Worm (Caenorhabditis elegans): Measurements from ENCODE around the gene K03H1.13.

K03H1.13 gene

DNA sequence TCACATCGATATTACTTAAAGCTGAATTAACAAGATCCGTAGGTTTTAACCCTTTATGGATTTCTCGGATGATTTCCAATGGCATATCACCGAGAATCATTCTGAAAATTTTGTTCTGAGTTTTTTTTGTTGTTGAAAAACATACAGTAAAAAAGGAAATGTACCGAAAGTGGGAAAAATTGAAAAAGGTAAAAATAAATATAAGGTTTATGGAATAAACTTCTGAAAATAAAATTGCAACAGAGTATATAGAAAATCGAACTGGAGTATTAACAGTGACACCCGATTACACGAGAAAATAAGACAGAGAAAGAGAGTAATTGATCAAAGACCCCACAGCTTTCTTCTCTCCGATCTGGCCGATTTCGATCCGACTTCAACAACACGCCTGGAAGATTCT, 1.7 kb upstream of the K03H1.13 start, which contains the start of gene K03H1.11:
Gene K03H1.11, minus strand, starts transcription at position 101 of the 400 bp plus-strand sequence.
- TF ChIP-seq klf-2 (GFP tag; conservative IDR thresholded peaks at IDR 0.05) (no peak), ztf-23 (GFP tag; IDR thresholded peaks at IDR 0.05) (no peak), med-1 (GFP tag; optimal IDR thresholded peaks at IDR 0.05; ENCODE audit: insufficient read depth) (no peak), flt-1 (GFP tag; IDR thresholded peaks at IDR 0.05) (no peak)

DNA sequence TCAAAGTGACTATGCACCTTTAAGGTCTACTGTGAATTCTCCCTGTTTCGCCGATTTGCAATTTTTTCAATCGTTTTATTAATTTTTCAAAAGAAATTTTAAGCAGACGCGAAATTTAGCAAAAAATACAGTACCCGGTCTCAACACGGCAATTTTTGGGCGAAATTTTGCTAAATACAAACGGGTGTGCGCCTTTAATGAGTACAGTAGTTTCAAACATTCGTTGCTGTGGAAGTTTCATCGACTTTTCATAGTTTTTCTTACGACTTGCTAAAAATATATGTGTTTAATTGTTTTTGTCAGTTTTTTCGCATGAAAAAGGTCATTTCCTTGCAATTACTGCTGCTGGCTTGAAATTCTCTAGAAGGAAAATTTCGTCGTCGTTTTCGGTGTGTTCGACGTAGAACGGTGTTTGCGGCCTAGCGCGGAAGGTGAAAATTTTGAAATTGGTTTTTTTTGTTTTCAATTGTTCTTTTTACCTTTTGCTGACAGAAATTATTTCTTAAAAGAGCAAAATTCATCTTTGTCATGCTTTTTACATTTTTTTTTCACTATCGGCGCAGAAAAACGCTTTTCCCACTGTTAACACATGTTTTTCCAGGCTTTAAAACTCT, 3.2 kb downstream of the K03H1.13 start, which contains the start of gene K03H1.7:
Gene K03H1.7, plus strand, starts transcription at position 600 of the 614 bp plus-strand sequence.
- TF ChIP-seq ztf-23 (GFP tag; IDR thresholded peaks at IDR 0.05) (no peak), klf-2 (GFP tag; conservative IDR thresholded peaks at IDR 0.05) (no peak), cog-1 (tag; optimal IDR thresholded peaks at IDR 0.05) (no peak), ztf-29 (GFP tag; IDR thresholded peaks at IDR 0.05) (no peak), T22C8.4 (GFP tag; IDR thresholded peaks at IDR 0.05) (no peak), tab-1 (GFP tag; IDR thresholded peaks at IDR 0.05) (no peak), ref-1 (GFP tag; conservative IDR thresholded peaks at IDR 0.05) (no peak), med-1 (GFP tag; optimal IDR thresholded peaks at IDR 0.05; ENCODE audit: insufficient read depth) (no peak), flt-1 (GFP tag; IDR thresholded peaks at IDR 0.05) (no peak)

DNA sequence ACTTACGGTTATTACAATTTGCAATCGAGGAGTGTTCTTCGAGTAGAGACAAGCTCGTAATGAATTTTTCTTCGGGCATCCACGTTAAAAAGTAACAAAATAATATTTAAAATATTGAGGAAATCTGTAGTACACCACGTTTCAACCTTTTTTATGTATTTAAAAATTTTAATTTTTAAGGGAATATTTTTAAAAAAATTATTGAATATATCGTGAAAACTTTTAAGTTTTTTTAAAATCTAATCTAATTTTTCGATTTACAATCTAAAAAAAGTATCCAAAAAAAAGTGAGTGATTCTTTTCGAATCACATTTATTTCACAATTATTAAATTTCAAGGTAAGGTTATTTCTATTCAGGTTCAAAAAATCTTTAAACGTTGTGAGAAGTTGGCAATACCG, 5.4 kb downstream of the K03H1.13 start, which contains the start of gene gln-2:
Gene gln-2, minus strand, starts transcription at position 101 of the 400 bp plus-strand sequence.
- TF ChIP-seq tab-1 (GFP tag; IDR thresholded peaks at IDR 0.05) (no peak), T22C8.4 (GFP tag; IDR thresholded peaks at IDR 0.05) (no peak), cog-1 (tag; optimal IDR thresholded peaks at IDR 0.05) (no peak), ref-1 (GFP tag; conservative IDR thresholded peaks at IDR 0.05) (no peak), ztf-29 (GFP tag; IDR thresholded peaks at IDR 0.05) (no peak), flt-1 (GFP tag; IDR thresholded peaks at IDR 0.05) (no peak), ztf-23 (GFP tag; IDR thresholded peaks at IDR 0.05) (no peak), klf-2 (GFP tag; conservative IDR thresholded peaks at IDR 0.05) (no peak), med-1 (GFP tag; optimal IDR thresholded peaks at IDR 0.05; ENCODE audit: insufficient read depth) (no peak)

DNA sequence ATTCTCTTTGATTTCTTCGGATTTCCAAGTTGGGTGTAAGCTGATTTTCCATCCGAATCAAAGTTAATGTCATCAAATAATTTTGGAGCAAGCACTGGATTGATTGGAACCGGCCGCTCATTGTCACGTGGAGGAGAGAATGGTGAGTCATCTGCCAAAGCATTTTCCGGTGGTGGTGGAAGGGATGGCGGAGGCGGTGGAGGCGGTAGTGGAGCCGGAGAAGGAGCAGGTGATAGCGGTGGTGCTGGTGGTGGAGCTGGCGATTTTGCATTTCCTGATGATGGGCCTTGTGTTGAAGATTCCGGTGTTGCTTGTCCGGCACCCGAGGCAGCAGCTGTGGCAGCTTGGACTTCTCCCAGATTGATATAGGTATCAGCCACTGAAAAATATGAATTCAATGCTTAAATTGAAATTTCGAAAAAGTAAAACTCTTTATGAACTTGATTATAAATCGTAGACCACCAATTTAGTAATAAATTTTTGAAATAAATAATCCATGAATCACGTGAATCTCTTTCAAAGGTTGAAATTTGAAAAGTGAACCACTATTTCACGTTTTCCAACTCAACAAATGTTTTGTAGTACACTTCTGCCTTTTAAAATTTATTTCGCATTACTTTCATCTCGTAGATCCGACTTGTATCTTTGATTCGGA, 9.0 kb downstream of the K03H1.13 start, which contains the start of the genes K03H1.9 and K03H1.12:
Gene K03H1.9, minus strand, starts transcription at position 471 of the 655 bp plus-strand sequence.
Gene K03H1.12, plus strand, starts transcription at position 605 of the 655 bp plus-strand sequence.
- TF ChIP-seq ztf-23 (GFP tag; IDR thresholded peaks at IDR 0.05) (no peak), cog-1 (tag; optimal IDR thresholded peaks at IDR 0.05) (no peak), flt-1 (GFP tag; IDR thresholded peaks at IDR 0.05) (no peak), ztf-29 (GFP tag; IDR thresholded peaks at IDR 0.05) (no peak), ref-1 (GFP tag; conservative IDR thresholded peaks at IDR 0.05) (no peak), klf-2 (GFP tag; conservative IDR thresholded peaks at IDR 0.05) (no peak), med-1 (GFP tag; optimal IDR thresholded peaks at IDR 0.05; ENCODE audit: insufficient read depth) (no peak), T22C8.4 (GFP tag; IDR thresholded peaks at IDR 0.05) (no peak)

DNA sequence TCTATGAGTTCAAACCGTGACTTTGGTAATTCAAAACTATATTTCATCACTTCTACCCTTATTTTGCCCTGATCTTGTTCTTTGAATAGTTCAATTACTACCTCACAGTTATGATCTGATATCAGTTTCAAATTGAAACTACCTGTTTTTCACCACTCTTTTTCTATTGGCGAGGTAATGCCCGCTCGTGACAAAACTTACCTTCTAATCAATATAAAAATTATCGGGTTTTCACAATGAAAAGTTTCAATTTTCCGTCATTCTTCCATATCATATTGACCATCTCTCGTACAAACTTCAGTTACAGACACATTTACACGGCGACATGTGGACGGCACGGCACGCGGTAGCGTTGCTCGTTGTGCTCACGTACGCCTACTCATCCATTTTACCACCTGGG, 18.1 kb downstream of the K03H1.13 start, which contains the start of gene dec-7:
Gene dec-7, plus strand, starts transcription at position 308 of the 400 bp plus-strand sequence.
- no peak for TF ChIP-seq T22C8.4 (GFP tag; IDR thresholded peaks at IDR 0.05)
- TF ChIP-seq cog-1 (tag; optimal IDR thresholded peaks at IDR 0.05), result no peak
- no peak for TF ChIP-seq ref-1 (GFP tag; conservative IDR thresholded peaks at IDR 0.05)

DNA sequence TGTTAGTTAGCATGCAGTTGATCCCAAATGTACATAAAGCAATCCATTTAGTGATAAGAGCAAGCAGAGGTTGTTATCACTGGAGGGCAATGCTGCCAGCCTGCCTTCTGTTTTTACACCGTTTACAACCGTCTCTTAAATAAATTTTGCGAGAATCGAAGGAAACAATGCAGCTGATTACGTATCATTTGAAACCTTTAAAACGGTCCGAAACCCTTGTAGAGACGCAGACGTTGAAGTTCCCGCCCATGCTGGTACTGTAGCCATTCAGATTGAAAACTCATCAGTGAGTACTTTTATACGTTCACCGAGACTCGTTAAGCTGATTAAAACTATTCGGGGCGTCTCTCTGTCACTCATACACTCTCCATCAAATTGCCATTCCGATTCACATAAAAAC, 19.7 kb downstream of the K03H1.13 start:
- TF ChIP-seq ref-1 (GFP tag; conservative IDR thresholded peaks at IDR 0.05) (no peak), tab-1 (GFP tag; IDR thresholded peaks at IDR 0.05) (no peak), ztf-29 (GFP tag; IDR thresholded peaks at IDR 0.05) (no peak)

DNA sequence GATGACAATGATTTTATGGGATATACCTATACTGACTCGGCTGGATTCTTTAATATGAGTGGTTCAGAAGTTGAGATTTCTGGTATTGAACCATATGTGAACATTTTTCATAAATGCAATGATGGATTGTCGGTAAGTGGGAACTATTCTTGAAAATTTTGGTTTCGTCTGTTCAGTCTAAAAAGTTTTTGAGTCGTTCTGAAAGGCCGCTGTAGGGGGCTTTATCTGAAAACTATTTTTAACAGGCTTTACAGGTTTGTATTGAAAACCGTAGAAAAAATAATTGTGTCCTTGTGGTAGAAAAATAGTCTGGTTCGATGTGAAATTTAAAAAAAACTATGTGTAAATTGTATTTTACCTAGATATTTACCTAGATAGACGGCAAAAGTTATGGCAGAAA, 20.6 kb downstream of the K03H1.13 start:
- TF ChIP-seq klf-2 (GFP tag; conservative IDR thresholded peaks at IDR 0.05), result no peak
- TF ChIP-seq ztf-23 (GFP tag; IDR thresholded peaks at IDR 0.05), result no peak
- no peak for TF ChIP-seq cog-1 (tag; optimal IDR thresholded peaks at IDR 0.05)
- no peak for TF ChIP-seq T22C8.4 (GFP tag; IDR thresholded peaks at IDR 0.05)
- TF ChIP-seq med-1 (GFP tag; optimal IDR thresholded peaks at IDR 0.05; ENCODE audit: insufficient read depth), result no peak
- TF ChIP-seq tab-1 (GFP tag; IDR thresholded peaks at IDR 0.05), result no peak
- no peak for TF ChIP-seq ztf-29 (GFP tag; IDR thresholded peaks at IDR 0.05)
- TF ChIP-seq flt-1 (GFP tag; IDR thresholded peaks at IDR 0.05), result no peak
- TF ChIP-seq ref-1 (GFP tag; conservative IDR thresholded peaks at IDR 0.05), result no peak

DNA sequence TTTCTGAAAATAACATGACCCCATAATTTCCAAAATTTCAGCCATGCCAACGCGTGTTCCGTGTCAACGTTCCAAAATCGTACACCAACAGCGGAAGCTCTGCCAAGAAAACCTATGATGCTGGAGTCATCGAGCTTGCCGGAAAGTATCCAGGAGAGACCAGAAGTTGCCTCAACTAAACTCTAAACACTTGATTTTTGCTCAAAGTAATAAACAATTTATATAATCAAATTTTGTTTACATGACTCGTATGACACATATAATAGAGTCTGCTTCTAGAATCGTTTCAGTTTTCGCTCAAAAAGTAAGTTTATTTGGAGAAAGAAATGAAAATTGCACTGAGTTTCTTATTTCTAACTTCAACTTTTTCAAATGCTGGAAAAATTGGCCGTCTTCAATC, 21.4 kb downstream of the K03H1.13 start, which contains the start of gene ttr-1:
Gene ttr-1, plus strand, starts transcription at position 301 of the 400 bp plus-strand sequence.
- no peak for TF ChIP-seq med-1 (GFP tag; optimal IDR thresholded peaks at IDR 0.05; ENCODE audit: insufficient read depth)
- no peak for TF ChIP-seq klf-2 (GFP tag; conservative IDR thresholded peaks at IDR 0.05)
- no peak for TF ChIP-seq tab-1 (GFP tag; IDR thresholded peaks at IDR 0.05)

DNA sequence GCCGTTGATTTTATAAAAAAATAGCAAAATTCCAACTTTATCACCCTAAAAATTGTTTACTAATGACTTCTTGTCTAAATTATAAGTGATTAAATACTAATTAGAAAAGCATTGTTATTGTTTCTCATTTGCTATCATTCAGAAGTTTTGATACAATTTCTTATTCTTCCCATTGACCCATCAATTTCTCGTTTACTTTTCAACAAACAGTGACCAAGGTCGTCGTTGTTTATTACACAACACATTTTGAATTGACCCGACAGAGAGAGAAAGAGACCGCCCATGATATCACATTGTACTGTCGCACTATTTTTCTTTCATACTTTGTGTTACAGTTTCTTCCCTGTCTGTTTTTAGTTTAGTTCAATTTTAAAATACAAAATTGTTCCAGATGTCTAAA, 22.8 kb downstream of the K03H1.13 start, which contains the start of gene ttr-2:
Gene ttr-2, plus strand, starts transcription at position 392 of the 400 bp plus-strand sequence.
- TF ChIP-seq ztf-29 (GFP tag; IDR thresholded peaks at IDR 0.05), result no peak

DNA sequence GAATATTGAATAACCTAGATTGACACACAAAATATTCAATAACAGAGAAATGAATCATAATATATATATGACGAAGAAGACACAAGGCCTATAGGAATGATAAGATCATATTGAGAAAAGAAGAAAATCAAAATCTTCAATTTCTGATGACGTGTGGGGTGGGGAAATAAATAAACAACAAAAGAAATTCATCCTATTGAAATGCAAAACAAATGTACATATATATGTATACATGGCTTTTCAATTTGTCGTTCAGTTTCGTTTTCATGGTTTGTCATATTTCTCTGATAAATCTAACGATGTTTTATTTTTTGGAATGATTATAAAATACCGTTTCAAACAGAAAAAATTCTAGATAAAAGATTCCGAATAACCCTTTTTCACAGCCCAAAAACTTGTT, 23.5 kb downstream of the K03H1.13 start, which contains the start of gene ttr-3:
Gene ttr-3, minus strand, starts transcription at position 101 of the 400 bp plus-strand sequence.
- TF ChIP-seq flt-1 (GFP tag; IDR thresholded peaks at IDR 0.05), result no peak
- no peak for TF ChIP-seq ztf-23 (GFP tag; IDR thresholded peaks at IDR 0.05)
- no peak for TF ChIP-seq tab-1 (GFP tag; IDR thresholded peaks at IDR 0.05)
- TF ChIP-seq cog-1 (tag; optimal IDR thresholded peaks at IDR 0.05), result no peak
- TF ChIP-seq ref-1 (GFP tag; conservative IDR thresholded peaks at IDR 0.05), result no peak
- no peak for TF ChIP-seq T22C8.4 (GFP tag; IDR thresholded peaks at IDR 0.05)
- no peak for TF ChIP-seq klf-2 (GFP tag; conservative IDR thresholded peaks at IDR 0.05)
- TF ChIP-seq ztf-29 (GFP tag; IDR thresholded peaks at IDR 0.05), result no peak
- no peak for TF ChIP-seq med-1 (GFP tag; optimal IDR thresholded peaks at IDR 0.05; ENCODE audit: insufficient read depth)

All from whole organism, midembryonic.